Worm (Caenorhabditis elegans): ENCODE measurements around the gene K02E7.1.

K02E7.1 gene

DNA sequence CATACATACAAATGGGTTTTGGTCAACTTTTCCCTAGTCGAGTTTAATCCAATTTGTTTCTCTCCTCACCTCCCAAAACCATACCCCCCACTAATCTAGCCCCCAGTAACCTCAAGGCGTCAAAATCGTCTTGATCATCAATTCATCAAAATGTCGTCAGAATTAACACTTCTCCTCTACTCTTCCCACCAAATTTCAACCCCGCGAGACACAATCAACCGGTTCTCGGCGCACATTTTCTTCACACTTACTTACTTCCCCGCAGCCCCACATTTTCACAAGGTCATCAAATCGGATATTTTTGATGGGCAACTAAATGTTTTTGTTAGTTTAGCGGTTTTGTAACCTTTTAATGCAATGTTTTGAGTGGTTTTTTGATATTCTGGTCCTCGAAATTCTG lies 7.8 kb downstream of the K02E7.1 start:
- TF ChIP-seq nhr-25 (tag; optimal IDR thresholded peaks at IDR 0.05) = peak; percentile 68
- peak; percentile 26 for TF ChIP-seq nhr-23 (tag; optimal IDR thresholded peaks at IDR 0.05)
- no peak for TF ChIP-seq ceh-28 (tag; optimal IDR thresholded peaks at IDR 0.05)

DNA sequence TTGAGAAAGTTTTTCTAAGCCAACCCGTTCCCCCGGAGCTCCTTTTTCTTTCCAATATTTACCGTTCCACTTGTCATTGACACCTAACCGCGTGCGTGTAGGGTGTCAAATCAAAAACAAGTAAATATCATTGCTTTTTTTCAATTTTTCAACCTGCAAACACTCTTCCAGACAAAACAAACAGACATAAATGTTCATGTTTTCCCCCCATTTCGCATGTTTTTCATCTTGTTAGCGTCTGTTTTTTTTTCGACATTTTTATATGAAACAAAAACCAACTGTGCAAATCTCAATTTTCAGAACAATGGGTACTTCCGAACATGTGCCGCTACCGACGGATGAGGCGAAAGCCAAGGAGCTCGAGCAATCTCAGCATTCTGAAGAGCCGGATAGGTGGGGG lies 8.7 kb downstream of the K02E7.1 start, which contains the start of gene snf-3:
Gene snf-3 (plus strand): TSS at position 301 of the 400 bp plus-strand sequence.
- TF ChIP-seq nhr-25 (tag; optimal IDR thresholded peaks at IDR 0.05) = no peak
- TF ChIP-seq pha-4 (tag; optimal IDR thresholded peaks at IDR 0.05) = peak; percentile 5

DNA sequence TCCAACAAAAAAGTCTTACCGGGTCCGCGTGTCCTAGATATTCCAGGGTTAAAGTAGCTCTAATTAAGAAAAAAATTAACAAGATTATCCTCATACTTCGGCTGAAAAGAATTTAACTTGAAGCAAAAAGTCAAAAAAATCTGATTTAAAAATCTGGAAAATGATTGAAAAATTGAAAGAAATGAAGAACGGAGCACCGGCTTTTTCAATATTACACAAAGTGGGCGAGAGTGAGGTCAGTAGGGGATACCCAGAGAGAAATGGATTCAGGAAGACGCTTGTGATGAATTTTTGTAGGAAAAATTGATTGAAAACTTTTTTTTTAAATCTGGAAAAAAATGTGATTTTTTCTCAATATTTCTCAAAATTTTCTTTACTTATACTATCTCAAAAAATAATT lies 17.8 kb downstream of the K02E7.1 start, which contains the start of gene pho-14:
Gene pho-14 (minus strand): TSS at position 101 of the 400 bp plus-strand sequence.
- no peak for TF ChIP-seq eor-1 (tag; optimal IDR thresholded peaks at IDR 0.05)
- TF ChIP-seq nhr-67 (tag; optimal IDR thresholded peaks at IDR 0.05) = no peak
- no peak for TF ChIP-seq sea-2 (GFP tag; optimal IDR thresholded peaks at IDR 0.05)
- TF ChIP-seq pha-4 (tag; optimal IDR thresholded peaks at IDR 0.05) = no peak
- TF ChIP-seq elt-2 (tag; optimal IDR thresholded peaks at IDR 0.05) = no peak
- no peak for TF ChIP-seq ceh-28 (tag; optimal IDR thresholded peaks at IDR 0.05)
- TF ChIP-seq nhr-76 (tag; optimal IDR thresholded peaks at IDR 0.05) = no peak
- no peak for TF ChIP-seq ztf-4 (tag; optimal IDR thresholded peaks at IDR 0.05)
- TF ChIP-seq zag-1 (tag; optimal IDR thresholded peaks at IDR 0.05) = no peak
- TF ChIP-seq skn-1 (tag; optimal IDR thresholded peaks at IDR 0.05) = no peak
- no peak for TF ChIP-seq unc-39 (tag; optimal IDR thresholded peaks at IDR 0.05)
- TF ChIP-seq ceh-9 (tag; optimal IDR thresholded peaks at IDR 0.05) = no peak
- no peak for TF ChIP-seq ZK546.5 (tag; optimal IDR thresholded peaks at IDR 0.05)
- no peak for TF ChIP-seq nhr-237 (tag; optimal IDR thresholded peaks at IDR 0.05)

DNA sequence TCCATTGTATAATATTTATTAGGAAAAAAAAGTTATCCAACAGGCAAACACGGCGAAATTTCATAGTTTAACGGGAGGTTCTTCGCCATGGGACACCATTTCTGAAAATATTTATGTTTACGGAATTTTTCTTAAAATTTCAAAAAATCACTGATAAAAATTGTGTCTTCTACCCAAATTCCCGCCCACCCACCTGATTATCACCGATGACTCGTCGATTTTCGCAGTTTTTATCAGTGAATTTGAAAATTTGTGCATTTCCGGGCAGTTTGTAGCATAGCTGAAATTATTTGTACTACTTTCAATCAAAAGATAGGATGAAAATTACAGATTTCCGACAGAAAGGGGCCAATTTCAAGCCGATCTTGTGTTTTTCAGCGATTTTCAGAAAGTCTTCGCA lies 18.5 kb downstream of the K02E7.1 start:
- TF ChIP-seq pqm-1 (tag; optimal IDR thresholded peaks at IDR 0.05) = peak; percentile 47
- TF ChIP-seq ztf-11 (tag; optimal IDR thresholded peaks at IDR 0.05) = no peak
- TF ChIP-seq elt-2 (tag; optimal IDR thresholded peaks at IDR 0.05) = peak; percentile 91
- peak; percentile 14 for TF ChIP-seq jun-1 (tag; optimal IDR thresholded peaks at IDR 0.05)
- TF ChIP-seq egl-27 (tag; optimal IDR thresholded peaks at IDR 0.05) = no peak

DNA sequence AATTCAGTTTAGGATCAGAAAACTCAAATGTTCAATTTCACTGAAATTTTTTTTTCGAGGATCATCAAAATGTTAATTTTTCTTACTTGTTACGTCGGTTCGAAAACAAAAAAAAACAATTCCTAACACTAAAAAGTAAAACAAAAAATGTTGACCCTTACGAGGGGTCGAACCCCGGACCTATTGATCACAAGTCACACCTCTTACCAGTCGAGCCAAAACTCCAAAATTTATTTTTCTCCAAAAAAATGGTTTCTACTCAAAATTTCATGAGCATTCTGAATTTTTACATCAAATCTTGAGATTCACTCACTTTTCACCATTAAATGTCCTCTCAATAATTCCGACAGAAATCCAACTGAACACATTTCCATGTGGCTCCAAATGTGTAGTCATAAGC lies 19.2 kb downstream of the K02E7.1 start:
- TF ChIP-seq pqm-1 (tag; optimal IDR thresholded peaks at IDR 0.05) = no peak
- TF ChIP-seq tbx-2 (tag; optimal IDR thresholded peaks at IDR 0.05) = no peak
- TF ChIP-seq ceh-28 (tag; optimal IDR thresholded peaks at IDR 0.05) = no peak
- TF ChIP-seq nhr-77 (tag; optimal IDR thresholded peaks at IDR 0.05) = no peak
- TF ChIP-seq unc-62 (GFP tag; optimal IDR thresholded peaks at IDR 0.05) = no peak
- no peak for TF ChIP-seq lin-15B (tag; optimal IDR thresholded peaks at IDR 0.05)
- TF ChIP-seq nhr-28 (tag; optimal IDR thresholded peaks at IDR 0.05) = no peak
- no peak for TF ChIP-seq nfya-1 (tag; optimal IDR thresholded peaks at IDR 0.05; ENCODE audit: insufficient read depth)
- TF ChIP-seq lsy-12 (tag; optimal IDR thresholded peaks at IDR 0.05) = no peak
- TF ChIP-seq egl-27 (tag; optimal IDR thresholded peaks at IDR 0.05) = no peak
- no peak for TF ChIP-seq fos-1 (tag; optimal IDR thresholded peaks at IDR 0.05)
- no peak for TF ChIP-seq aly-2 (tag; optimal IDR thresholded peaks at IDR 0.05)
- no peak for TF ChIP-seq nhr-11 (tag; optimal IDR thresholded peaks at IDR 0.05)
- no peak for TF ChIP-seq nhr-237 (tag; optimal IDR thresholded peaks at IDR 0.05)
- TF ChIP-seq egl-5 (tag; optimal IDR thresholded peaks at IDR 0.05) = no peak
- no peak for TF ChIP-seq zag-1 (tag; optimal IDR thresholded peaks at IDR 0.05)
- TF ChIP-seq ama-1 (optimal IDR thresholded peaks at IDR 0.05) = no peak
- TF ChIP-seq ZK546.5 (tag; optimal IDR thresholded peaks at IDR 0.05) = no peak
- TF ChIP-seq fkh-10 (GFP tag; optimal IDR thresholded peaks at IDR 0.05) = no peak
- TF ChIP-seq ztf-11 (tag; optimal IDR thresholded peaks at IDR 0.05) = no peak

DNA sequence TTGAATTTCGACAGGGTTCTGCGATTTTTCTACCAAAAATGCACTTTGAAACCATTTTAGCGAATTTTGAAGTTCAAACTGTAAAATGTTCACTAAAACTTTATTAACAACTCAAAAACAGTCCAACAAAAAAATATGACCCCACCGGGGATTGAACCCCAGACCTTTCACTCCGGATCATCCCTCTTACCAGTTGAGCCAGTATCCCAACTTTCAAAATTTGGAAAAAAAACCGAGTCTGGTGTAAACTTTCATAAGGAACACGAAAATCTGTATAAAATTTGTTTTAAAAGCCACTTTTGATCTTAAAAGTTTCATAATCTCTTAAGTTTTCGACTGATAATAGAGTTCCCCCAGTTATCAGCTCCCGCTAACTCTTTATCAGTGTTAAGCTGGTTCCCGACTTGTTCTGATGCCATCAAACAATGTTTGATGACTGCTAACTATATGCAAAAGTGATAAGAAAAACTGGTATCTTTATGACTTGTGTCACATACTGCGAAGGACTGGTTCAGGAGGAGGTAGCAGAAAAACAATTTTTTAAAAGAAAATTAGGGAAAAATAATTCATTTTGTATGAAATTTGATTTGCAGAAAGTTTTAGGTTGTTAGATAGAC lies 20.6 kb downstream of the K02E7.1 start:
- TF ChIP-seq skn-1 (tag; optimal IDR thresholded peaks at IDR 0.05) (no peak), elt-1 (tag; optimal IDR thresholded peaks at IDR 0.05) (no peak), nfya-1 (tag; optimal IDR thresholded peaks at IDR 0.05; ENCODE audit: insufficient read depth) (no peak), fkh-2 (tag; optimal IDR thresholded peaks at IDR 0.05) (no peak), eor-1 (tag; optimal IDR thresholded peaks at IDR 0.05) (no peak), nhr-12 (tag; optimal IDR thresholded peaks at IDR 0.05) (no peak), ZK546.5 (tag; optimal IDR thresholded peaks at IDR 0.05) (no peak), egl-5 (tag; optimal IDR thresholded peaks at IDR 0.05) (no peak), mdl-1 (tag; optimal IDR thresholded peaks at IDR 0.05) (no peak), pqm-1 (tag; optimal IDR thresholded peaks at IDR 0.05) (peak; percentile 100), nhr-23 (tag; optimal IDR thresholded peaks at IDR 0.05) (no peak), sea-2 (GFP tag; optimal IDR thresholded peaks at IDR 0.05) (no peak), ceh-28 (tag; optimal IDR thresholded peaks at IDR 0.05) (no peak), fkh-10 (GFP tag; optimal IDR thresholded peaks at IDR 0.05) (no peak), tbx-2 (tag; optimal IDR thresholded peaks at IDR 0.05) (no peak), hmg-11 (tag; optimal IDR thresholded peaks at IDR 0.05) (no peak), nhr-43 (tag; optimal IDR thresholded peaks at IDR 0.05; ENCODE audit: poor library complexity, severe bottlenecking) (no peak), jun-1 (tag; optimal IDR thresholded peaks at IDR 0.05) (peak; percentile 96), mml-1 (tag; optimal IDR thresholded peaks at IDR 0.05) (no peak), unc-62 (GFP tag; optimal IDR thresholded peaks at IDR 0.05) (no peak), ceh-16 (tag; optimal IDR thresholded peaks at IDR 0.05) (no peak), nhr-67 (tag; optimal IDR thresholded peaks at IDR 0.05) (no peak), lin-39 (tag; optimal IDR thresholded peaks at IDR 0.05) (no peak)
